Worm (Caenorhabditis elegans) whole organism, L3 larva: ENCODE data around the gene srt-73.

Source experiments
- ZK546.5 ChIP-seq: sonication (generic microtip); optimal IDR thresholded peaks from 2 replicates; lab custom pipeline; 2017; ENCODE audit warnings: missing biosample characterization, missing genetic modification characterization
- ceh-16 ChIP-seq: sonication (generic microtip); optimal IDR thresholded peaks from 2 replicates; lab custom pipeline; 2017; ENCODE audit warnings: missing biosample characterization, missing genetic modification characterization
- ceh-28 ChIP-seq: fragments of 150-350 bp; optimal IDR thresholded peaks from 2 replicates; lab custom pipeline; 2014; ENCODE audit warnings: missing biosample characterization, missing genetic modification reagents, missing genetic modification characterization
- elt-3 ChIP-seq, 3 experiments: fragments of 150-350 bp in 1 of 3; sonication (generic microtip) in 2 of 3; optimal IDR thresholded peaks; 2 replicates in 2 of 3; 4 replicates in 1 of 3; lab custom pipeline; 2014 to 2017; ENCODE audit warnings: missing biosample characterization in 3 of 3, missing genetic modification characterization in 3 of 3
- eor-1 ChIP-seq, 2 experiments: fragments of 150-350 bp; optimal IDR thresholded peaks; 2 replicates each; lab custom pipeline; 2014 to 2018; ENCODE audit warnings: missing biosample characterization in 2 of 2, missing genetic modification characterization in 2 of 2
- fkh-2 ChIP-seq: fragments of 150-350 bp; optimal IDR thresholded peaks from 2 replicates; lab custom pipeline; 2014; ENCODE audit warnings: missing biosample characterization, missing genetic modification reagents, missing genetic modification characterization
- fos-1 ChIP-seq: fragments of 150-350 bp; optimal IDR thresholded peaks from 2 replicates; lab custom pipeline; 2014; ENCODE audit warnings: missing biosample characterization, missing genetic modification characterization
- mdl-1 ChIP-seq: fragments of 150-350 bp; optimal IDR thresholded peaks from 2 replicates; lab custom pipeline; 2014; ENCODE audit warnings: missing biosample characterization, missing genetic modification characterization
- nhr-12 ChIP-seq: fragments of 150-350 bp; optimal IDR thresholded peaks from 2 replicates; lab custom pipeline; 2014; ENCODE audit warnings: missing biosample characterization, missing genetic modification characterization
- nhr-237 ChIP-seq: fragments of 150-350 bp; optimal IDR thresholded peaks from 2 replicates; lab custom pipeline; 2014; ENCODE audit warnings: missing biosample characterization, missing genetic modification characterization
- nhr-25 ChIP-seq: sonication (generic microtip); optimal IDR thresholded peaks from 2 replicates; lab custom pipeline; 2017; ENCODE audit warnings: missing biosample characterization, missing genetic modification characterization
- nhr-76 ChIP-seq: fragments of 150-350 bp; sonication (generic microtip); optimal IDR thresholded peaks from 5 replicates; lab custom pipeline; 2014; ENCODE audit warnings: missing biosample characterization, missing genetic modification characterization
- unc-39 ChIP-seq: sonication (generic microtip); optimal IDR thresholded peaks from 4 replicates; lab custom pipeline; 2017; ENCODE audit warnings: missing biosample characterization, missing genetic modification characterization
- ztf-11 ChIP-seq: fragments of 150-350 bp; optimal IDR thresholded peaks from 2 replicates; lab custom pipeline; 2014; ENCODE audit warnings: missing biosample characterization, missing genetic modification characterization

ce11 chrIV:7924975-7925828 is 46.1 kb downstream of the srt-73 start:
- no peak for TF ChIP-seq nhr-76 (tag; lab: Kevin White, UChicago)
- no peak for TF ChIP-seq ceh-28 (tag; lab: Kevin White, UChicago)
- no peak for TF ChIP-seq nhr-12
- TF ChIP-seq ztf-11 (tag; lab: Kevin White, UChicago) = no peak
- TF ChIP-seq mdl-1 (tag; lab: Kevin White, UChicago) = no peak
- TF ChIP-seq elt-3 (tag; optimal IDR thresholded peaks at IDR 0.05; lab: Kevin White, UChicago) = no peak
- no peak for TF ChIP-seq nhr-237 (tag; lab: Kevin White, UChicago)
- no peak for TF ChIP-seq nhr-25 (tag; lab: Kevin White, UChicago)
- TF ChIP-seq unc-39 = no peak
- no peak for TF ChIP-seq fkh-2 (tag; lab: Kevin White, UChicago)
- no peak for TF ChIP-seq ZK546.5
- TF ChIP-seq ceh-16 (tag; lab: Kevin White, UChicago) = no peak
- no peak for TF ChIP-seq eor-1 (tag; optimal IDR thresholded peaks at IDR 0.05; lab: Kevin White, UChicago)
- no peak for TF ChIP-seq fos-1 (tag; lab: Kevin White, UChicago)
